Worm (Caenorhabditis elegans) whole organism, L4/young adult: ENCODE results near the gene Y45F10B.3.

ENCODE experiments used
- W03F9.2 ChIP-seq: fragments of 150-350 bp; optimal IDR thresholded peaks from 2 replicates; lab custom pipeline; 2014; ENCODE audit warnings: missing biosample characterization, missing genetic modification characterization
- him-1 ChIP-seq: sonication (generic microtip); optimal IDR thresholded peaks from 2 replicates; lab custom pipeline; 2016; ENCODE audit warnings: missing genotype, missing genetic modification reagents, missing genetic modification characterization, missing compliant biosample characterization

DNA sequence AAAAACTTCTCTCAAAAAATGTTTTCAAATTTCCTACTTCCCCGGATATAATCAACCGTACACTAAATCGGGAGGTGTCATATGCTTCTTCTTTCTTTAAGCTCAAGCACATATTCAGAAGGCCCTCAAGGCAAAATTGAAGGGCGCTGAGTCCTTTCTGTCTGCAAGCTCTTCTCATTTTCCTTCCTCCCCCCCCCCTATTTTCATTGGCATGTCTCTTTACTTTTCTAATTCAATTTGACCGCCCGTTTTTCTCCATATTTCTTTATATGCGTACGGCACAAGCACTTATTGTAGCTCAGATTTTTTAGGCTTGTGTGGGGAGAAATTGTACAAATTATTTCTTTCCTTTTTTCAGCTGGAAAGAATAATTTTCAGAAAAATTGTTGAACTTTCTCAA, 37.9 kb upstream of the Y45F10B.3 start:
- no peak for TF ChIP-seq him-1 (tag; lab: Kevin White, UChicago)
- TF ChIP-seq W03F9.2, result no peak
